Fruit fly (Drosophila melanogaster) whole organism, embryonic: ENCODE measurements around the gene Kah.

Experiments
- Asciz ChIP-seq: fragments of 200-800 bp; sonication (Bioruptor generic); optimal IDR thresholded peaks from 2 replicates; lab custom pipeline; 2017; ENCODE audit warnings: missing biosample characterization, mild to moderate bottlenecking, missing genetic modification characterization, missing genetic modification reagents
- CG1024 ChIP-seq: fragments of 200-800 bp; sonication (Bioruptor generic); IDR thresholded peaks from 2 replicates; pipeline ENCODE4 v1.3.6; 2022; ENCODE audit warnings: missing biosample characterization, missing genetic modification characterization
- CG12299 ChIP-seq: fragments of 200-800 bp; sonication (Bioruptor generic); optimal IDR thresholded peaks from 2 replicates; lab custom pipeline; 2018; ENCODE audit warnings: missing biosample characterization, mild to moderate bottlenecking, missing genetic modification characterization
- CG12391 ChIP-seq: fragments of 200-800 bp; sonication (Bioruptor generic); optimal IDR thresholded peaks from 3 replicates; lab custom pipeline; 2018; ENCODE audit warnings: missing biosample characterization, mild to moderate bottlenecking, missing genetic modification characterization, moderate library complexity
- CG13287 ChIP-seq: fragments of 200-800 bp; sonication (Bioruptor generic); IDR thresholded peaks from 2 replicates; pipeline ENCODE4 v1.3.6; 2022; ENCODE audit warnings: missing biosample characterization, missing genetic modification characterization; ENCODE audit not compliant: partially characterized antibody
- CG16813 ChIP-seq: fragments of 200-800 bp; sonication (Bioruptor generic); IDR thresholded peaks from 3 replicates; pipeline ENCODE4 v1.3.6; 2022; ENCODE audit warnings: missing biosample characterization, missing genetic modification characterization; ENCODE audit not compliant: partially characterized antibody
- CG17359 ChIP-seq: fragments of 200-800 bp; sonication (Bioruptor generic); optimal IDR thresholded peaks from 3 replicates; lab custom pipeline; 2018; ENCODE audit warnings: missing biosample characterization, mild to moderate bottlenecking, missing genetic modification characterization, moderate library complexity
- CG30020 ChIP-seq: fragments of 200-800 bp; optimal IDR thresholded peaks from 2 replicates; lab custom pipeline; 2019; ENCODE audit warnings: missing biosample characterization, mild to moderate bottlenecking, missing genetic modification characterization, moderate library complexity
- CG30403 ChIP-seq: fragments of 200-800 bp; sonication (Bioruptor generic); optimal IDR thresholded peaks from 3 replicates; lab custom pipeline; 2016; ENCODE audit warnings: missing biosample characterization, missing genetic modification characterization
- CG32767 ChIP-seq: fragments of 200-800 bp; sonication (Bioruptor generic); IDR thresholded peaks from 2 replicates; pipeline ENCODE4 v1.3.6; 2022; ENCODE audit warnings: missing biosample characterization, missing genetic modification characterization
- CG5953 ChIP-seq: fragments of 200-800 bp; sonication (Bioruptor generic); IDR thresholded peaks from 2 replicates; pipeline ENCODE4 v1.3.6; 2022; ENCODE audit warnings: missing biosample characterization, missing genetic modification characterization
- CG6254 ChIP-seq: fragments of 200-800 bp; sonication (Bioruptor generic); optimal IDR thresholded peaks from 3 replicates; lab custom pipeline; 2017; ENCODE audit warnings: mild to moderate bottlenecking, missing biosample characterization, missing genetic modification reagents, missing genetic modification characterization
- CG6272 ChIP-seq: fragments of 200-800 bp; sonication (Bioruptor generic); IDR thresholded peaks from 2 replicates; pipeline ENCODE4 v1.3.6; 2022; ENCODE audit warnings: missing biosample characterization, missing genetic modification characterization
- CG6854 ChIP-seq: fragments of 200-800 bp; sonication (Bioruptor generic); optimal IDR thresholded peaks from 3 replicates; lab custom pipeline; 2017; ENCODE audit warnings: missing biosample characterization, mild to moderate bottlenecking, missing genetic modification characterization
- CG7745 ChIP-seq: fragments of 200-800 bp; sonication (Bioruptor generic); optimal IDR thresholded peaks from 2 replicates; lab custom pipeline; 2018; ENCODE audit warnings: missing biosample characterization, mild to moderate bottlenecking, missing genetic modification characterization, moderate library complexity
- CG8924 ChIP-seq: fragments of 200-800 bp; optimal IDR thresholded peaks from 3 replicates; lab custom pipeline; 2019; ENCODE audit warnings: missing biosample characterization, mild to moderate bottlenecking, missing genetic modification characterization, moderate library complexity
- CkIIα-i1 ChIP-seq: fragments of 200-800 bp; sonication (Bioruptor generic); IDR thresholded peaks from 2 replicates; pipeline ENCODE4 v1.3.6; 2022; ENCODE audit warnings: missing biosample characterization, missing genetic modification characterization
- Deaf1 ChIP-seq: fragments of 200-800 bp; optimal IDR thresholded peaks from 3 replicates; lab custom pipeline; 2019; ENCODE audit warnings: missing biosample characterization, mild to moderate bottlenecking, missing genetic modification characterization, moderate library complexity
- Drgx ChIP-seq: fragments of 200-800 bp; sonication (Bioruptor generic); IDR thresholded peaks from 2 replicates; pipeline ENCODE4 v1.3.6; 2022; ENCODE audit warnings: missing biosample characterization, missing genetic modification characterization
- NFAT ChIP-seq: fragments of 200-800 bp; sonication (Bioruptor generic); IDR thresholded peaks from 2 replicates; pipeline ENCODE4 v1.3.6; 2022; ENCODE audit warnings: missing biosample characterization, missing genetic modification characterization
- NfI ChIP-seq: fragments of 200-800 bp; sonication (Bioruptor generic); optimal IDR thresholded peaks from 3 replicates; lab custom pipeline; 2018; ENCODE audit warnings: missing biosample characterization, mild to moderate bottlenecking, missing genetic modification characterization, moderate library complexity
- Oaz ChIP-seq: fragments of 200-800 bp; sonication (Bioruptor generic); IDR thresholded peaks from 2 replicates; pipeline ENCODE4 v1.3.6; 2022; ENCODE audit warnings: missing biosample characterization, missing genetic modification characterization
- Oli ChIP-seq: fragments of 200-800 bp; sonication (Bioruptor generic); optimal IDR thresholded peaks from 2 replicates; lab custom pipeline; 2018; ENCODE audit warnings: missing biosample characterization, mild to moderate bottlenecking, missing genetic modification characterization, moderate library complexity
- Poxn ChIP-seq: fragments of 200-800 bp; sonication (Bioruptor generic); IDR thresholded peaks from 2 replicates; pipeline ENCODE4 v1.3.6; 2022; ENCODE audit warnings: missing biosample characterization, missing genetic modification characterization
- Ptx1 ChIP-seq: fragments of 200-800 bp; sonication (Bioruptor generic); IDR thresholded peaks from 2 replicates; pipeline ENCODE4 v1.3.6; 2022; ENCODE audit warnings: missing biosample characterization, missing genetic modification characterization
- YL-1 ChIP-seq: fragments of 200-800 bp; sonication (Bioruptor generic); optimal IDR thresholded peaks from 3 replicates; lab custom pipeline; 2017; ENCODE audit warnings: missing biosample characterization, mild to moderate bottlenecking, missing genetic modification characterization
- ara ChIP-seq: fragments of 200-800 bp; sonication (Bioruptor generic); IDR thresholded peaks from 2 replicates; pipeline ENCODE4 v1.3.6; 2022; ENCODE audit warnings: missing biosample characterization, missing genetic modification characterization
- ash1 ChIP-seq: fragments of 200-800 bp; sonication (Bioruptor generic); optimal IDR thresholded peaks from 2 replicates; lab custom pipeline; 2018; ENCODE audit warnings: missing biosample characterization, mild to moderate bottlenecking, missing genetic modification characterization
- ato ChIP-seq: fragments of 200-800 bp; sonication (Bioruptor generic); IDR thresholded peaks from 2 replicates; pipeline ENCODE4 v1.3.6; 2022; ENCODE audit warnings: missing biosample characterization, missing genetic modification characterization; ENCODE audit not compliant: partially characterized antibody
- bab2 ChIP-seq: fragments of 200-800 bp; sonication (Bioruptor generic); optimal IDR thresholded peaks from 2 replicates; lab custom pipeline; 2016; ENCODE audit warnings: missing biosample characterization, missing genetic modification characterization
- chif ChIP-seq, 2 experiments: fragments of 200-800 bp; sonication (Bioruptor generic); optimal IDR thresholded peaks; 3 replicates each; lab custom pipeline; 2016; ENCODE audit warnings: missing biosample characterization in 2 of 2, missing genetic modification characterization in 2 of 2
- crp ChIP-seq, 2 experiments: fragments of 200-800 bp; sonication (Bioruptor generic); optimal IDR thresholded peaks; 2 replicates in 1 of 2; 3 replicates in 1 of 2; lab custom pipeline; 2017; ENCODE audit warnings: missing biosample characterization in 2 of 2, missing genetic modification characterization in 2 of 2, mild to moderate bottlenecking in 1 of 2, moderate library complexity in 1 of 2
- eve ChIP-seq, 2 experiments: fragments of >200 bp; optimal IDR thresholded peaks; 2 replicates each; lab custom pipeline; 2017; ENCODE audit warnings: missing biosample characterization in 2 of 2, missing genetic modification characterization in 2 of 2
- exex ChIP-seq: fragments of 200-800 bp; sonication (Bioruptor generic); optimal IDR thresholded peaks from 4 replicates; lab custom pipeline; 2018; ENCODE audit warnings: missing biosample characterization, mild to moderate bottlenecking, missing genetic modification characterization, moderate library complexity
- fd64A ChIP-seq: fragments of 200-800 bp; sonication (Bioruptor generic); optimal IDR thresholded peaks from 3 replicates; lab custom pipeline; 2018; ENCODE audit warnings: missing biosample characterization, mild to moderate bottlenecking, missing genetic modification characterization
- gcm2 ChIP-seq: fragments of 200-800 bp; sonication (Bioruptor generic); optimal IDR thresholded peaks from 2 replicates; lab custom pipeline; 2016; ENCODE audit warnings: missing biosample characterization, missing genetic modification characterization
- gsb-n ChIP-seq: fragments of 200-800 bp; sonication (Bioruptor generic); optimal IDR thresholded peaks from 3 replicates; lab custom pipeline; 2018; ENCODE audit warnings: missing biosample characterization, mild to moderate bottlenecking, missing genetic modification characterization
- insv ChIP-seq, 2 experiments: fragments of 200-800 bp; sonication (Bioruptor generic); optimal IDR thresholded peaks; 3 replicates each; lab custom pipeline; 2016 to 2018; ENCODE audit warnings: missing biosample characterization in 2 of 2, missing genetic modification characterization in 2 of 2
- lilli ChIP-seq: fragments of 200-800 bp; sonication (Bioruptor generic); optimal IDR thresholded peaks from 3 replicates; lab custom pipeline; 2016; ENCODE audit warnings: missing biosample characterization, missing genetic modification characterization
- peb ChIP-seq: fragments of 200-800 bp; sonication (Bioruptor generic); IDR thresholded peaks from 2 replicates; pipeline ENCODE4 v1.3.6; 2022; ENCODE audit warnings: missing biosample characterization, missing genetic modification characterization
- pita ChIP-seq: fragments of 200-800 bp; sonication (Bioruptor generic); optimal IDR thresholded peaks from 2 replicates; lab custom pipeline; 2017; ENCODE audit warnings: missing biosample characterization, mild to moderate bottlenecking, missing genetic modification characterization
- pnt ChIP-seq: fragments of 200-800 bp; sonication (Bioruptor generic); optimal IDR thresholded peaks from 3 replicates; lab custom pipeline; 2016; ENCODE audit warnings: missing biosample characterization, missing genetic modification characterization
- pros ChIP-seq: fragments of 200-800 bp; sonication (Bioruptor generic); optimal IDR thresholded peaks from 3 replicates; lab custom pipeline; 2019; ENCODE audit warnings: missing biosample characterization, mild to moderate bottlenecking, missing genetic modification characterization, moderate library complexity
- ro ChIP-seq: fragments of 200-800 bp; sonication (Bioruptor generic); IDR thresholded peaks from 2 replicates; pipeline ENCODE4 v1.3.6; 2022; ENCODE audit warnings: missing biosample characterization, missing genetic modification characterization
- run ChIP-seq: fragments of 200-800 bp; sonication (Bioruptor generic); optimal IDR thresholded peaks from 3 replicates; lab custom pipeline; 2018; ENCODE audit warnings: missing biosample characterization, mild to moderate bottlenecking, missing genetic modification characterization
- stc ChIP-seq: fragments of 200-800 bp; sonication (Bioruptor generic); IDR thresholded peaks from 2 replicates; pipeline ENCODE4 v1.3.6; 2022; ENCODE audit warnings: missing biosample characterization, missing genetic modification characterization
- tgo ChIP-seq: fragments of 200-800 bp; sonication (Bioruptor generic); IDR thresholded peaks from 3 replicates; pipeline ENCODE4 v1.3.6; 2022; ENCODE audit warnings: missing biosample characterization, missing genetic modification characterization
- vfl ChIP-seq: fragments of 200-800 bp; sonication (Bioruptor generic); optimal IDR thresholded peaks from 2 replicates; lab custom pipeline; 2016; ENCODE audit warnings: missing biosample characterization, missing genetic modification characterization

The Kah gene

DNA sequence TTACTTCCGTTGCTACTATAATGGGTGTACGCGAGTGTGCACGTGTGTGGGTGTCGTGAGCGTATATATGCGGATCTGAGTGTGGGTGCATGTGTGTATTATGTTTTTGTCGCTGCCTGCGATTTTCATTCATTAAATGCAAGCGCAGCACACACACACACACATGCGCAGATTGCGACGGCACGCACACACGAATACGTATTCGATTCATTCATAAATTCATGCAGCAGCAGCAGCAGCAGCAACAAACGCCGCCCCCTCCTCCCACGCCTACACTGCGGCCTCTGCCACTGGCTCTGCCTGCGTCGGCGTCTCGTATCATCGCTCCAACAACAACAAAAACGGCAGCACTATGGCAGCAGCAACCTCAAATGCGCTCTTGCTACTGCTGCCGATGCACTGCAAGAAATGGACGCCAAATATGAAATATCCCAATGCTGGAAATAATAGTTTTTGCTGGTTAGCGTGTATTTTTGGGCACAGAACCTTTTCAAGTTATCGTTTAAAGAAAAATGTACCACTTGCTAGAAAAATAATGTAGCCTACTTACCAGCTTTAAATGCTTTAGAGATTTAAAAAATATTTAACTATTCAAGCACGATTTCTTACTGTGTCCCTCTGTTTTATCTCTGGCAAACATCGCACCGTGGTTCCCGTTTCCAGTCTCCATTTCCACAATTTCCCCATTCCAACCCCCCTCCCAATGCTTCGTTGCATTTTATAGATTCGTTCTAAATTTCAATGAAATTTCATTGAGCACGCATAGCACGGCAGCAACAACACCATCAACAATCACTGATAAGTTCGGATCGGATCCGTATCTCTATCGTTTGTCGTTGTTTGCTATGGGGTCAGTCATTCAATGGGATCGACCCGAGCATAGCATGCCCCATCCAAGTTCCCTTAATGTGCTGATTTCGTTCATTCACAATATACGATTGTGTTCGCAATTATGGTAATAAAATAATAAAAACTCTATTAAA is 44.5 kb upstream of the Kah start (continued):
- no peak for TF ChIP-seq Poxn
- peak; percentile 85 for TF ChIP-seq CG1024 (GFP tag; lab: Robert Waterston, UW)
- peak; percentile 78 for TF ChIP-seq CG5953 (GFP tag; lab: Robert Waterston, UW)
- TF ChIP-seq Asciz (GFP tag; lab: Kevin White, UChicago): peak; percentile 83
- peak; percentile 73 for TF ChIP-seq gcm2 (GFP tag; lab: Kevin White, UChicago)
- TF ChIP-seq fd64A (GFP tag; lab: Kevin White, UChicago): peak; percentile 41
- TF ChIP-seq CG30020: peak; percentile 39
- TF ChIP-seq CG16813: 0 out of 3 replicates have a peak, but pooled peaks have one; percentile 28
- peak; percentile 77 for TF ChIP-seq CG32767 (GFP tag; lab: Robert Waterston, UW)
- TF ChIP-seq YL-1: peak; percentile 30
- peak; percentile 87 for TF ChIP-seq Drgx
- TF ChIP-seq tgo (GFP tag; lab: Robert Waterston, UW): peak; percentile 68
- TF ChIP-seq ato (GFP tag; lab: Robert Waterston, UW): no peak
- TF ChIP-seq ara: peak; percentile 94
- TF ChIP-seq NFAT (GFP tag; lab: Robert Waterston, UW): 0 out of 2 replicates have a peak, but pooled peaks have one; percentile 24
- peak; percentile 37 for TF ChIP-seq CG12299 (tag; lab: Kevin White, UChicago)
- TF ChIP-seq run: peak; percentile 59
- peak; percentile 86 for TF ChIP-seq stc (GFP tag; lab: Robert Waterston, UW)
- TF ChIP-seq pros (GFP tag; lab: Kevin White, UChicago): peak; percentile 35
- peak; percentile 88 for TF ChIP-seq pnt
- peak; percentile 89 for TF ChIP-seq bab2
- TF ChIP-seq CG7745 (tag; lab: Kevin White, UChicago): peak; percentile 29
- no peak for TF ChIP-seq vfl (GFP tag; lab: Kevin White, UChicago)
- TF ChIP-seq lilli: peak; percentile 72
- peak; percentile 85 for TF ChIP-seq CG30403 (GFP tag; lab: Kevin White, UChicago)
- peak; percentile 83 for TF ChIP-seq CG6254 (GFP tag; lab: Kevin White, UChicago)
- TF ChIP-seq NfI: peak; percentile 76
- TF ChIP-seq CG6854: no peak
- peak; percentile 88 for TF ChIP-seq CG12391
- TF ChIP-seq insv (GFP tag; optimal IDR thresholded peaks at IDR 0.05; lab: Kevin White, UChicago): peak in 1 of 2 experiments; percentile 15
- TF ChIP-seq CG13287 (GFP tag; lab: Robert Waterston, UW): no peak
- TF ChIP-seq peb (GFP tag; lab: Robert Waterston, UW): peak; percentile 84
- no peak for TF ChIP-seq CkIIα-i1 (GFP tag; lab: Robert Waterston, UW)
- peak; percentile 29 for TF ChIP-seq Deaf1
- TF ChIP-seq gsb-n (tag; lab: Kevin White, UChicago): peak; percentile 90
- TF ChIP-seq crp (GFP tag; optimal IDR thresholded peaks at IDR 0.05; lab: Kevin White, UChicago): peak in 1 of 2 experiments; percentile 22
- peak; percentile 83 for TF ChIP-seq Ptx1
- peak; percentile 5; the same call in 1 of the 2 replicates for TF ChIP-seq Oaz (GFP tag; lab: Robert Waterston, UW)
- peak in 1 of 2 experiments; percentile 96 for TF ChIP-seq eve (GFP tag; optimal IDR thresholded peaks at IDR 0.05; lab: Kevin White, UChicago)
- peak; percentile 77 for TF ChIP-seq CG6272 (GFP tag; lab: Robert Waterston, UW)
- peak; percentile 87 to 94 for TF ChIP-seq chif (GFP tag; optimal IDR thresholded peaks at IDR 0.05; lab: Kevin White, UChicago)
- peak; percentile 91 for TF ChIP-seq Oli (tag; lab: Kevin White, UChicago)
- TF ChIP-seq CG17359 (tag; lab: Kevin White, UChicago): peak; percentile 89
- TF ChIP-seq ash1: no peak
- TF ChIP-seq exex (tag; lab: Kevin White, UChicago): peak; percentile 85
- no peak for TF ChIP-seq pita
- TF ChIP-seq CG8924 (tag; lab: Kevin White, UChicago): peak; percentile 85
- peak; percentile 77 for TF ChIP-seq ro (GFP tag; lab: Robert Waterston, UW)
